Fruit fly (Drosophila melanogaster) whole organism, embryonic: ENCODE results near the gene CG6356.

Experiments
- Asciz ChIP-seq: fragments of 200-800 bp; sonication (Bioruptor generic); optimal IDR thresholded peaks from 2 replicates; lab custom pipeline; 2017; ENCODE audit warnings: missing biosample characterization, mild to moderate bottlenecking, missing genetic modification characterization, missing genetic modification reagents
- Bgb ChIP-seq: fragments of 200-800 bp; sonication (Bioruptor generic); IDR thresholded peaks from 2 replicates; pipeline ENCODE4 v1.3.6; 2022; ENCODE audit warnings: missing biosample characterization, missing genetic modification characterization; ENCODE audit not compliant: partially characterized antibody
- CG14667 ChIP-seq: fragments of 200-800 bp; sonication (Bioruptor generic); IDR thresholded peaks from 2 replicates; pipeline ENCODE4 v1.3.6; 2022; ENCODE audit warnings: missing biosample characterization, missing genetic modification characterization
- CG14860 ChIP-seq: fragments of 200-800 bp; sonication (Bioruptor generic); IDR thresholded peaks from 3 replicates; pipeline ENCODE4 v1.3.6; 2022; ENCODE audit warnings: missing biosample characterization, missing genetic modification characterization; ENCODE audit not compliant: partially characterized antibody
- CG15514 ChIP-seq: fragments of 200-800 bp; sonication (Bioruptor generic); optimal IDR thresholded peaks from 3 replicates; lab custom pipeline; 2017; ENCODE audit warnings: missing biosample characterization, missing genetic modification characterization, mild to moderate bottlenecking, moderate library complexity, missing genetic modification reagents
- CG16813 ChIP-seq: fragments of 200-800 bp; sonication (Bioruptor generic); IDR thresholded peaks from 3 replicates; pipeline ENCODE4 v1.3.6; 2022; ENCODE audit warnings: missing biosample characterization, missing genetic modification characterization; ENCODE audit not compliant: partially characterized antibody
- CG2712 ChIP-seq: fragments of 200-800 bp; optimal IDR thresholded peaks from 3 replicates; lab custom pipeline; 2019; ENCODE audit warnings: missing biosample characterization, mild to moderate bottlenecking, missing genetic modification characterization, moderate library complexity
- CG30020 ChIP-seq: fragments of 200-800 bp; optimal IDR thresholded peaks from 2 replicates; lab custom pipeline; 2019; ENCODE audit warnings: missing biosample characterization, mild to moderate bottlenecking, missing genetic modification characterization, moderate library complexity
- CG33557 ChIP-seq: fragments of 200-800 bp; sonication (Bioruptor generic); optimal IDR thresholded peaks from 2 replicates; lab custom pipeline; 2019; ENCODE audit warnings: missing biosample characterization, mild to moderate bottlenecking, missing genetic modification characterization, moderate library complexity
- CG34224 ChIP-seq: fragments of 200-800 bp; sonication (Bioruptor generic); IDR thresholded peaks from 3 replicates; pipeline ENCODE4 v1.3.6; 2022; ENCODE audit warnings: missing biosample characterization, missing genetic modification characterization; ENCODE audit not compliant: partially characterized antibody
- CG3726 ChIP-seq: fragments of 200-800 bp; sonication (Bioruptor generic); IDR thresholded peaks from 3 replicates; pipeline ENCODE4, ENCODE4 v1.3.6; 2022; ENCODE audit warnings: missing biosample characterization, missing genetic modification characterization
- CG5180 ChIP-seq: fragments of 200-800 bp; sonication (Bioruptor generic); optimal IDR thresholded peaks from 3 replicates; lab custom pipeline; 2017; ENCODE audit warnings: missing biosample characterization, missing genetic modification characterization, mild to moderate bottlenecking, moderate library complexity, missing genetic modification reagents
- CG6175 ChIP-seq: fragments of 200-800 bp; sonication (Bioruptor generic); IDR thresholded peaks from 3 replicates; pipeline ENCODE4 v1.3.6; 2022; ENCODE audit warnings: missing biosample characterization, missing genetic modification characterization
- CG6791 ChIP-seq: fragments of 200-800 bp; sonication (Bioruptor generic); IDR thresholded peaks from 3 replicates; pipeline ENCODE4 v1.3.6; 2022; ENCODE audit warnings: missing biosample characterization, missing genetic modification characterization; ENCODE audit not compliant: partially characterized antibody
- CG8290 ChIP-seq, 3 experiments: fragments of 200-800 bp; sonication (Bioruptor generic); optimal IDR thresholded peaks; 2 replicates each; lab custom pipeline; 2016 to 2019; ENCODE audit warnings: missing biosample characterization in 3 of 3, missing genetic modification characterization in 3 of 3, mild to moderate bottlenecking in 2 of 3, moderate library complexity in 1 of 3
- CG8924 ChIP-seq: fragments of 200-800 bp; optimal IDR thresholded peaks from 3 replicates; lab custom pipeline; 2019; ENCODE audit warnings: missing biosample characterization, mild to moderate bottlenecking, missing genetic modification characterization, moderate library complexity
- CTCF ChIP-seq: fragments of 200-800 bp; sonication (Bioruptor generic); optimal IDR thresholded peaks from 2 replicates; lab custom pipeline; 2017; ENCODE audit warnings: missing biosample characterization, mild to moderate bottlenecking, missing genetic modification characterization, moderate library complexity
- D19A ChIP-seq: fragments of 200-800 bp; optimal IDR thresholded peaks from 3 replicates; lab custom pipeline; 2019; ENCODE audit warnings: missing biosample characterization, mild to moderate bottlenecking, missing genetic modification characterization, moderate library complexity
- Dll ChIP-seq: fragments of 200-800 bp; sonication (Bioruptor generic); IDR thresholded peaks from 4 replicates; pipeline ENCODE4 v1.3.6; 2022; ENCODE audit warnings: missing biosample characterization, missing genetic modification characterization; ENCODE audit not compliant: partially characterized antibody
- Doc3 ChIP-seq: fragments of 200-800 bp; sonication (Bioruptor generic); IDR thresholded peaks from 3 replicates; pipeline ENCODE4 v1.3.6; 2022; ENCODE audit warnings: missing biosample characterization, missing genetic modification characterization; ENCODE audit not compliant: partially characterized antibody
- GATAe ChIP-seq: fragments of 200-800 bp; sonication (Bioruptor generic); conservative IDR thresholded peaks from 2 replicates; pipeline ENCODE4 v1.3.6; 2022; ENCODE audit warnings: missing biosample characterization, missing genetic modification characterization
- H15 ChIP-seq: fragments of 200-800 bp; sonication (Bioruptor generic); IDR thresholded peaks from 3 replicates; pipeline ENCODE4 v1.3.6; 2022; ENCODE audit warnings: missing biosample characterization, missing genetic modification characterization
- HLH4C ChIP-seq: fragments of 200-800 bp; sonication (Bioruptor generic); IDR thresholded peaks from 3 replicates; pipeline ENCODE4 v1.3.6; 2022; ENCODE audit warnings: missing biosample characterization, missing genetic modification characterization; ENCODE audit not compliant: partially characterized antibody
- HmgD ChIP-seq: fragments of 200-800 bp; sonication (Bioruptor generic); optimal IDR thresholded peaks from 3 replicates; lab custom pipeline; 2016; ENCODE audit warnings: missing biosample characterization, missing genetic modification characterization
- HmgZ ChIP-seq: fragments of 200-800 bp; sonication (Bioruptor generic); optimal IDR thresholded peaks from 2 replicates; lab custom pipeline; 2018; ENCODE audit warnings: missing biosample characterization, mild to moderate bottlenecking, missing genetic modification characterization
- Lhr ChIP-seq: fragments of 200-800 bp; sonication (Bioruptor generic); optimal IDR thresholded peaks from 3 replicates; lab custom pipeline; 2017; ENCODE audit warnings: mild to moderate bottlenecking, missing biosample characterization, missing genetic modification reagents, missing genetic modification characterization
- Myb ChIP-seq: fragments of 200-800 bp; sonication (Bioruptor generic); optimal IDR thresholded peaks from 2 replicates; lab custom pipeline; 2016; ENCODE audit warnings: missing biosample characterization, missing genetic modification characterization
- NC2β ChIP-seq: fragments of 200-800 bp; sonication (Bioruptor generic); optimal IDR thresholded peaks from 2 replicates; lab custom pipeline; 2016; ENCODE audit warnings: missing biosample characterization, missing genetic modification characterization
- Scr ChIP-seq: fragments of 200-800 bp; sonication (Bioruptor generic); IDR thresholded peaks from 2 replicates; pipeline ENCODE4 v1.3.6; 2022; ENCODE audit warnings: missing biosample characterization, missing genetic modification characterization; ENCODE audit not compliant: partially characterized antibody
- bbx ChIP-seq: fragments of 200-800 bp; sonication (Bioruptor generic); IDR thresholded peaks from 2 replicates; pipeline ENCODE4 v1.3.6; 2022; ENCODE audit warnings: missing biosample characterization, missing genetic modification characterization; ENCODE audit not compliant: partially characterized antibody
- bigmax ChIP-seq: fragments of 200-800 bp; sonication (Bioruptor generic); optimal IDR thresholded peaks from 2 replicates; lab custom pipeline; 2018; ENCODE audit warnings: missing biosample characterization, mild to moderate bottlenecking, missing genetic modification characterization
- bowl ChIP-seq: fragments of 200-800 bp; sonication (Bioruptor generic); IDR thresholded peaks from 2 replicates; pipeline ENCODE4 v1.3.6; 2022; ENCODE audit warnings: missing biosample characterization, missing genetic modification characterization
- cad ChIP-seq: fragments of >200 bp; optimal IDR thresholded peaks from 2 replicates; lab custom pipeline; 2017; ENCODE audit warnings: missing biosample characterization, missing genetic modification characterization
- en ChIP-seq: fragments of 200-800 bp; sonication (Bioruptor generic); optimal IDR thresholded peaks from 2 replicates; lab custom pipeline; 2016; ENCODE audit warnings: missing biosample characterization, missing genetic modification characterization
- gem ChIP-seq: fragments of 200-800 bp; sonication (Bioruptor generic); optimal IDR thresholded peaks from 2 replicates; lab custom pipeline; 2019; ENCODE audit warnings: missing biosample characterization, mild to moderate bottlenecking, missing genetic modification characterization, moderate library complexity
- grn ChIP-seq: fragments of 200-800 bp; sonication (Bioruptor generic); optimal IDR thresholded peaks from 3 replicates; lab custom pipeline; 2017; ENCODE audit warnings: missing biosample characterization, missing genetic modification characterization
- inv ChIP-seq: fragments of 200-800 bp; sonication (Bioruptor generic); IDR thresholded peaks from 2 replicates; pipeline ENCODE4 v1.3.6; 2022; ENCODE audit warnings: missing biosample characterization, missing genetic modification characterization; ENCODE audit not compliant: partially characterized antibody
- mld ChIP-seq: fragments of 200-800 bp; sonication (Bioruptor generic); IDR thresholded peaks from 3 replicates; pipeline ENCODE4 v1.3.6; 2022; ENCODE audit warnings: missing biosample characterization, missing genetic modification characterization; ENCODE audit not compliant: partially characterized antibody
- slp2 ChIP-seq: fragments of 200-800 bp; sonication (Bioruptor generic); optimal IDR thresholded peaks from 2 replicates; lab custom pipeline; 2016; ENCODE audit warnings: missing biosample characterization, missing genetic modification characterization
- so ChIP-seq: fragments of 200-800 bp; sonication (Bioruptor generic); IDR thresholded peaks from 3 replicates; pipeline ENCODE4 v1.3.6; 2022; ENCODE audit warnings: missing biosample characterization, missing genetic modification characterization
- sug ChIP-seq: fragments of 200-800 bp; optimal IDR thresholded peaks from 2 replicates; lab custom pipeline; 2019; ENCODE audit warnings: missing biosample characterization, mild to moderate bottlenecking, missing genetic modification characterization, moderate library complexity
- tna ChIP-seq: fragments of 200-800 bp; sonication (Bioruptor generic); IDR thresholded peaks from 2 replicates; pipeline ENCODE4 v1.3.6; 2022; ENCODE audit warnings: missing biosample characterization, missing genetic modification characterization; ENCODE audit not compliant: partially characterized antibody
- vvl ChIP-seq: fragments of 200-800 bp; sonication (Bioruptor generic); IDR thresholded peaks from 2 replicates; pipeline ENCODE4 v1.3.6; 2022; ENCODE audit warnings: missing biosample characterization, missing genetic modification characterization
- zen ChIP-seq: fragments of 200-800 bp; sonication (Bioruptor generic); optimal IDR thresholded peaks from 3 replicates; lab custom pipeline; 2018; ENCODE audit warnings: missing biosample characterization, mild to moderate bottlenecking, missing genetic modification characterization, moderate library complexity
- zen2 ChIP-seq: fragments of 200-800 bp; sonication (Bioruptor generic); IDR thresholded peaks from 3 replicates; pipeline ENCODE4 v1.3.6; 2022; ENCODE audit warnings: missing biosample characterization, missing genetic modification characterization; ENCODE audit not compliant: partially characterized antibody
- zf30C ChIP-seq: fragments of 200-800 bp; sonication (Bioruptor generic); optimal IDR thresholded peaks from 3 replicates; lab custom pipeline; 2018; ENCODE audit warnings: missing biosample characterization, mild to moderate bottlenecking, missing genetic modification characterization
- zfh1 ChIP-seq: fragments of 200-800 bp; sonication (Bioruptor generic); IDR thresholded peaks from 3 replicates; pipeline ENCODE4 v1.3.6; 2022; ENCODE audit warnings: missing biosample characterization, missing genetic modification characterization

The CG6356 gene

DNA sequence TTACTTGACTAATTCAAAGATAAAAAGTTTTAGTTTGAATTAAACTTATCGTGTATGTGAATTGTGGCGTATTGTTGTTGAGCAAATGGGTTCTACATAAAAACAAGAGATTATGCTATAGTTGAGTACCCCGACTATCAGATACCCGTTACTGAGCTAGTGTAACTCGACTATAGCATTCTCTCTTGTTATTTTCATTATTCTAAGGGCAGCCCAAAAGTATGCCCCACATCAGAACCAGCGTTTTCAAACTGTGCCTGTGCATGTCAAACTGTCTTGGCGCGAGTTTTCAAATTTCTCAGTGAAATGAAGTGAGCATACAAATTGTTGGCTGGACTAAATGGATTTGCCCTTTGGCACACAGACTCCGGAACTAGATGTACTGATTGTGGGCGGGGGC, 4.5 kb upstream of the CG6356 start, which contains the start of gene shps (continued):
- TF ChIP-seq CG6175 (0 out of 3 replicates have a peak, but pooled peaks have one; percentile 14), CG33557 (GFP tag; lab: Kevin White, UChicago) (no peak), Myb (GFP tag; lab: Kevin White, UChicago) (no peak), CG6791 (GFP tag; lab: Robert Waterston, UW) (peak; percentile 98), bbx (GFP tag; lab: Robert Waterston, UW) (peak; percentile 88), CG34224 (GFP tag; lab: Robert Waterston, UW) (peak; percentile 71), slp2 (GFP tag; lab: Kevin White, UChicago) (no peak), Bgb (GFP tag; lab: Robert Waterston, UW) (peak; percentile 90), H15 (GFP tag; lab: Robert Waterston, UW) (no peak), HmgD (GFP tag; lab: Kevin White, UChicago) (peak; percentile 55), CTCF (GFP tag; lab: Kevin White, UChicago) (no peak), zf30C (GFP tag; lab: Kevin White, UChicago) (no peak), CG5180 (GFP tag; lab: Kevin White, UChicago) (no peak), zen2 (peak; percentile 30; the same call in 1 of the 3 replicates), CG8924 (tag; lab: Kevin White, UChicago) (no peak), mld (GFP tag; lab: Robert Waterston, UW) (peak; percentile 92), cad (GFP tag; lab: Kevin White, UChicago) (peak; percentile 96), tna (GFP tag; lab: Robert Waterston, UW) (peak; percentile 99), NC2β (GFP tag; lab: Kevin White, UChicago) (no peak), CG14860 (peak; percentile 94), Lhr (GFP tag; lab: Kevin White, UChicago) (peak; percentile 54), CG8290 (GFP tag; optimal IDR thresholded peaks at IDR 0.05; lab: Kevin White, UChicago) (peak; percentile 45), CG8290 (tag; optimal IDR thresholded peaks at IDR 0.05; lab: Kevin White, UChicago) (peak in 1 of 2 experiments; percentile 61), en (GFP tag; lab: Kevin White, UChicago) (no peak), Scr (GFP tag; lab: Robert Waterston, UW) (peak; percentile 78), CG2712 (tag; lab: Kevin White, UChicago) (no peak), HLH4C (GFP tag; lab: Robert Waterston, UW) (peak; percentile 98), inv (GFP tag; lab: Robert Waterston, UW) (peak; percentile 71), CG16813 (GFP tag; lab: Robert Waterston, UW) (peak; percentile 97), Doc3 (GFP tag; lab: Robert Waterston, UW) (peak; percentile 36; the same call in 1 of the 3 replicates), CG30020 (tag; lab: Kevin White, UChicago) (no peak), zen (tag; lab: Kevin White, UChicago) (no peak), GATAe (no peak), Asciz (GFP tag; lab: Kevin White, UChicago) (no peak)

DNA sequence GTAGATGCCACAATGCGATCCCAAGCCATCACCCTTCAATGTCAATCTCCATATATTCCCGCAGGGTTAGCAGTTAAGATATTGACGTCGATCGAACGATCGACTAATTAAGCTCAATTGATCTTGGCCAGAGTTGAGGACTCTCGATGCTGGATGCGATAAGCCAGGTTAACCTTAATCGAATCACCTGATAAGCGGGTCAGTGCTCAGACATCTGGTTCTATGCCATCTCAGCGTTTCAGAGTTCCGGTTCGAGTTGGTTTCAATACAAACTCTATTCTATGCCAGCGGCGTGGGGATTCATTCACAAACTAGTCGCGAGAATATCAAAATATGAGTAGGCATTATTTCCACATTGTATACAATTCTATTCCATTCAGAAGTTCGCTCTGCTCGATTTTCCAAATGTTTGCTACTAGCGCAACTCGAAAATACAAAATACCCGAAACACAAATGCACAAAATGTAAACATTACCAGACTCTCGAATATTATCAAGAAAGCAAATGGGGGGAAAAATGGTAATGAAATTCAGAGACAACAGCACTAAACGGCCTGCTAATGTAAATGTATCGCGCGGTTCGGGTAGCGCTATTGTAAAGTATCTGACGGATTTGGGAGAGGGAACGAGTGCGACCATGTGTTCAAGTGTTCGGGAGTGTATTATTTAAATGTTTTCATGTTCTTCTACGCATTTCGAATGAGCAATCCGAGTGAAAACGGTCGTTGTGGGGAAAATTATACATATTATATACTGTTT, 1.0 kb upstream of the CG6356 start:
- TF ChIP-seq zfh1 (0 out of 3 replicates have a peak, but pooled peaks have one; percentile 27), CG8290 (GFP tag; optimal IDR thresholded peaks at IDR 0.05; lab: Kevin White, UChicago) (no peak), CG8290 (tag; optimal IDR thresholded peaks at IDR 0.05; lab: Kevin White, UChicago) (peak in 1 of 2 experiments; percentile 1), bowl (GFP tag; lab: Robert Waterston, UW) (no peak), grn (peak; percentile 15), CG14667 (GFP tag; lab: Robert Waterston, UW) (no peak), HmgZ (no peak), so (peak; percentile 42; the same call in 2 of the 3 replicates), sug (tag; lab: Kevin White, UChicago) (peak; percentile 22), vvl (peak; percentile 78), Dll (GFP tag; lab: Robert Waterston, UW) (0 out of 4 replicates have a peak, but pooled peaks have one; percentile 15), CG15514 (GFP tag; lab: Kevin White, UChicago) (no peak), gem (tag; lab: Kevin White, UChicago) (peak; percentile 61), CG3726 (GFP tag; lab: Robert Waterston, UW) (no peak), bigmax (no peak), D19A (tag; lab: Kevin White, UChicago) (peak; percentile 34)
